Worm (Caenorhabditis elegans) whole organism, midembryonic: ENCODE results near the gene T28D6.6.
A peak's percentile ranks its signal among the peaks of the same experiment; 100 is the strongest.

Experiments used
- T22C8.4 ChIP-seq: fragments of 200-800 bp; sonication (Bioruptor generic); IDR thresholded peaks from 2 replicates; pipeline ENCODE4 v1.3.6; 2022; ENCODE audit warnings: missing genetic modification characterization, missing compliant biosample characterization
- cog-1 ChIP-seq: sonication (generic microtip); optimal IDR thresholded peaks from 2 replicates; lab custom pipeline; 2016; ENCODE audit warnings: missing genetic modification characterization, missing compliant biosample characterization
- flt-1 ChIP-seq: fragments of 200-800 bp; sonication (Bioruptor generic); IDR thresholded peaks from 2 replicates; pipeline ENCODE4 v1.3.6; 2022; ENCODE audit warnings: missing genetic modification characterization, missing compliant biosample characterization
- klf-2 ChIP-seq: fragments of 200-800 bp; sonication (Bioruptor generic); conservative IDR thresholded peaks from 2 replicates; pipeline ENCODE4 v1.3.6; 2022; ENCODE audit warnings: missing genetic modification reagents, missing genetic modification characterization, missing compliant biosample characterization
- med-1 ChIP-seq: sonication (generic microtip); optimal IDR thresholded peaks from 2 replicates; lab custom pipeline; 2017; ENCODE audit warnings: missing genetic modification characterization, mild to moderate bottlenecking, missing compliant biosample characterization, antibody characterized with exemption, missing genetic modification reagents; ENCODE audit not compliant: insufficient read depth
- ref-1 ChIP-seq: fragments of 200-800 bp; sonication (Bioruptor generic); conservative IDR thresholded peaks from 2 replicates; pipeline ENCODE4 v1.3.6; 2022; ENCODE audit warnings: missing genetic modification reagents, missing genetic modification characterization, missing compliant biosample characterization
- tab-1 ChIP-seq: fragments of 200-800 bp; sonication (Bioruptor generic); IDR thresholded peaks from 2 replicates; pipeline ENCODE4 v1.3.6; 2022; ENCODE audit warnings: missing genetic modification characterization, missing compliant biosample characterization
- ztf-23 ChIP-seq: fragments of 200-800 bp; sonication (Bioruptor generic); IDR thresholded peaks from 2 replicates; pipeline ENCODE4 v1.3.6; 2022; ENCODE audit warnings: missing genetic modification reagents, missing genetic modification characterization, missing compliant biosample characterization
- ztf-29 ChIP-seq: fragments of 200-800 bp; sonication (Bioruptor generic); IDR thresholded peaks from 2 replicates; pipeline ENCODE4 v1.3.6; 2022; ENCODE audit warnings: missing genetic modification reagents, missing genetic modification characterization, missing compliant biosample characterization

Gene T28D6.6

DNA sequence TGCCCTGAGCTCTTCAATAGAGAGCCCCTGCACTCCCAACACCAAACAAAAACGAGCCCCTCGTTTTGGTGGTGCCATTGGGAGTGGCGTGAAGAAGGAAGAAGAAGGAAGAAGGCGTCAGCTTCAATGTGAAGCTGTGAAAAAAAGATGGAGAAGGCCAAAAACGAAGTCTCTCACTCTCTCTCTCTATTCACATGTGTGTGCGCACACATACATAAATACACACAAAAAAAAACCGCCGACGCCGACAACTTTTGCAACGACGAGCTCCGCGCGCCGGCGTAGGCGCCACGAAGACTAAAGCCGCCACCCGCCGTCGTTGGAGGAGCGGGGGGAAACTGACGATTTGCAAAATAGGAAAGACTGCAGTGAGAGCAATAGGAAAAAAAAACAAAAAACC, 6.8 kb downstream of the T28D6.6 start:
- TF ChIP-seq klf-2 (no peak), flt-1 (GFP tag; lab: Robert Waterston, UW) (no peak), med-1 (GFP tag; lab: Kevin White, UChicago) (no peak), T22C8.4 (GFP tag; lab: Robert Waterston, UW) (no peak), tab-1 (GFP tag; lab: Robert Waterston, UW) (no peak), ztf-29 (GFP tag; lab: Robert Waterston, UW) (no peak), cog-1 (tag; lab: Kevin White, UChicago) (no peak), ref-1 (GFP tag; lab: Robert Waterston, UW) (no peak)

DNA sequence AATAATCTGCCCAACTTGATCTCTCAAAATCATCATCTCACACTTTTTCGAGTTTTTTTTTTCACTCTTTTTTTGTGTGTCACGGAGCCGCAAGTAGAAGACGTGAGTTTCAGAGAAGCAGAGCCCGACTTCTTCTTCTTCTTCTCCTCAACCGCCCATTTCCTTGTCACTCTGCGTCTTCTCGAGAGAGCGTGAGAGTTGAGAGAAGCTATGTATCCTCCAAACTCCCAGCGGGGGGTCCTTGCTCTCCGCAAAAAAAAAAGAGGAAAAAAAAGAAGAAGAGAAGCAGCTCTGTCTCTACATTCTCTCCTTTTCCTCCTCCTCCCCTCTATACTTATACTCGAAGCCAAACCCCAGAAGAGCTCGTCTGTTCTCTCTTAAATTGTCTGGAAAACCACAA, 8.6 kb downstream of the T28D6.6 start:
- TF ChIP-seq ref-1 (GFP tag; lab: Robert Waterston, UW): no peak
- 0 out of 2 replicates have a peak, but pooled peaks have one; percentile 11 for TF ChIP-seq flt-1 (GFP tag; lab: Robert Waterston, UW)
- TF ChIP-seq klf-2: no peak
- no peak for TF ChIP-seq tab-1 (GFP tag; lab: Robert Waterston, UW)
- no peak for TF ChIP-seq cog-1 (tag; lab: Kevin White, UChicago)
- TF ChIP-seq med-1 (GFP tag; lab: Kevin White, UChicago): no peak

DNA sequence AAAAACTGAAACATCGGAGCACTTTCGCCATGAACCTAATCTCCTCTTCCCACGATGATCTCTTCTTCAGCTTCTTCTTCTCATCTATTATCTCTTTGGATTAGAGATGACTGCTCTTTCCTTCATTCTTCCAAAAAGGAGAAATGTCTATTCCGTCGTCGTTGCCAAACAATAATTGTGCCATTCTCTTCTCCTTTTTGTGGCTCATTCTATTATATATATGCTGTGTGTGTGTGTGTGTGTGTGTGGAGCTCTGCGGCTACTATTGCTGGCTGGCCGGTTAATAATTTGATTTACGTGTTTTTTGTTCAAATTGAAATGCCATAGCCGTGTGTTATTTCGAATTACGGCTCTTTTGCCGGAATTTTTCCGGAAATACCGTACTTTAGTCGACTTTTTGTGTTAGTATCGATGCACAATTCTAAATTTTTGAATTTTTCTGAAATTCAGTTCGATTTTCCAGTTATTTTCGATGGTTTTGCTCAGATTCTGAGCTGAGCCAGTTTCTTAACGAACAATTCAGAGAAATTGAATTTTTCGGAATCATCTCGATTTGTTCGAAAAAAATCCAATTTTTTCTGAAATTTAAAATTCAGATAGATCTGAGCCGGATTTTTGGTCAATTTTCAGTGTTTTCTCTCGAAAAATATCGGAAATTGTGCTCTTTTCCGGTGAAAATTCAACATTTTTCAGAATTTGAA, 9.7 kb downstream of the T28D6.6 start, which contains the start of gene T28D6.5:
T28D6.5 (plus strand) TSS at position 651 of the 701 bp plus-strand sequence.
- no peak for TF ChIP-seq cog-1 (tag; lab: Kevin White, UChicago)
- TF ChIP-seq ref-1 (GFP tag; lab: Robert Waterston, UW): no peak
- no peak for TF ChIP-seq tab-1 (GFP tag; lab: Robert Waterston, UW)
- no peak for TF ChIP-seq klf-2
- TF ChIP-seq flt-1 (GFP tag; lab: Robert Waterston, UW): no peak
- TF ChIP-seq ztf-23: no peak
- no peak for TF ChIP-seq med-1 (GFP tag; lab: Kevin White, UChicago)
- no peak for TF ChIP-seq ztf-29 (GFP tag; lab: Robert Waterston, UW)
- TF ChIP-seq T22C8.4 (GFP tag; lab: Robert Waterston, UW): no peak

- TF ChIP-seq klf-2 (no peak), ref-1 (GFP tag; lab: Robert Waterston, UW) (no peak), cog-1 (tag; lab: Kevin White, UChicago) (no peak), med-1 (GFP tag; lab: Kevin White, UChicago) (no peak), ztf-29 (GFP tag; lab: Robert Waterston, UW) (no peak), flt-1 (GFP tag; lab: Robert Waterston, UW) (no peak), ztf-23 (no peak), tab-1 (GFP tag; lab: Robert Waterston, UW) (no peak), T22C8.4 (GFP tag; lab: Robert Waterston, UW) (no peak)
Measured at ce11 chrIII:11332306-11332705, 10.6 kb downstream of the T28D6.6 start.

DNA sequence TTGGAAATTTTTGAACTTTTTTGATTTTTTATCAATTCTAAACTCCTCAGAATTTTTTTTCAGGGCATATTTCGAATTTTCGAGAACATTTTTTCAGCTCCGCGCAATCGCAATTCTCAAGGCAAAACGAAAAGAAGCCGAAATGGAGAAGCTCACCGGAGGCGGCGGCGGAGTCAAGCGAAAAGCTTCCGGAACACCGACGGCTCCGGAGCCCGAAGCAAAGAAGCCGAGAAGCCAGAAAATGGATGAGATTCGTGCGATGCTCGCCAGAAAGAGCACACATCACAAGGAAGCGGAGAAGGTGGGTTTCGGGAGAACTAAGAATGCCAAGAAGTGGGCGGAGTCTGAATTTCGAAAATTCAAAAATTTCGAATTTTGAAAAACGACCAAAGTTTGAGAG, 18.8 kb downstream of the T28D6.6 start:
- TF ChIP-seq cog-1 (tag; lab: Kevin White, UChicago) (no peak), tab-1 (GFP tag; lab: Robert Waterston, UW) (no peak), klf-2 (no peak), ztf-29 (GFP tag; lab: Robert Waterston, UW) (no peak), flt-1 (GFP tag; lab: Robert Waterston, UW) (no peak), ref-1 (GFP tag; lab: Robert Waterston, UW) (no peak), med-1 (GFP tag; lab: Kevin White, UChicago) (no peak), ztf-23 (no peak), T22C8.4 (GFP tag; lab: Robert Waterston, UW) (no peak)

DNA sequence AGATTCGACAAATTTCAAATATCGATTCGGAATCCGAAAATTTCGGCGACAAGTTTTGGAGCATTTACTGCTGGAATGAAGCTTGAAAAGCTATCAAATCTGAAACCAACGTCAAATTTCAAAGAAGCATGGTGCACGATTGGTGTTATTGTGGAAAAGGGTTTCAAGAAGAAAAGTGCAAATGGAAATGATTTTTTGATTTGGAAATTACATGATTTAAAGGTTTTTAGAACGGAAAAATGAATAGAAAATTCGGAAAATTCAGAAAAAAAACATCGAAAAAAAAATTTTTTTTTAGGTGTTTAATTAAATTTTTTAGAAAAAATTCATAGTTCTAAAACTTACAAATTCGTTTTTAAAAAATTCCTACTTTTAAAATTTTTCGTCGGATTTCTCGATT, 24.8 kb downstream of the T28D6.6 start, which contains the start of gene teg-1:
teg-1 (minus strand) TSS at position 101 of the 400 bp plus-strand sequence.
- TF ChIP-seq cog-1 (tag; lab: Kevin White, UChicago) (no peak), klf-2 (no peak)

ce11 chrIII:11317164-11317620, 25.7 kb downstream of the T28D6.6 start, which contains the start of gene mcm-10:
Gene mcm-10, plus strand, starts transcription at chrIII:11317570.
- TF ChIP-seq ztf-23: peak; percentile 76; the same call in 1 of the 2 replicates
- TF ChIP-seq flt-1 (GFP tag; lab: Robert Waterston, UW): peak; percentile 31; the same call in 1 of the 2 replicates
- TF ChIP-seq cog-1 (tag; lab: Kevin White, UChicago): peak; percentile 85
- no peak for TF ChIP-seq ref-1 (GFP tag; lab: Robert Waterston, UW)
- no peak for TF ChIP-seq med-1 (GFP tag; lab: Kevin White, UChicago)
- peak; percentile 40; the same call in 1 of the 2 replicates for TF ChIP-seq ztf-29 (GFP tag; lab: Robert Waterston, UW)
- TF ChIP-seq T22C8.4 (GFP tag; lab: Robert Waterston, UW): no peak; the same call in 1 of the 2 replicates
- peak; percentile 68; the same call in 1 of the 2 replicates for TF ChIP-seq klf-2
- no peak for TF ChIP-seq tab-1 (GFP tag; lab: Robert Waterston, UW)

DNA sequence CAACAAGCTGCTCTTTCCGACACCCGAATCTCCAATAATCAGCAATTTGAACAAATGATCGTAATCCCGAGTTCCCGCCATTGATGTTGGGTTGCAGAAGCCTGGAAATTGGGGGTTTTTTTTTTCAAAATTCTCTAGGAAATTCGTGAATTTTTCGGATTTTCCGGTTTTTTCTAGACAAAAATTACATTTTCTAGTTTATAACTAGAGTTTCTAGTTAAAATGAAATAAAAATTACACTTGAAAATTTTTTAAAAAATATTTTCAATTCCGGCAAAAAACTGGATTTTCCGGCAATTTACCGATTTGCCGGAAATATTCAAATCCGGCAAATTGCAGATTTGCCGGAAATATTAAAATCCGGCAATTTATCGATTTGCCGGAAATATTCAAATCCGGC, 31.4 kb downstream of the T28D6.6 start, which contains the start of gene rab-35:
rab-35 (minus strand) TSS at position 101 of the 400 bp plus-strand sequence.
- TF ChIP-seq flt-1 (GFP tag; lab: Robert Waterston, UW): no peak
- no peak for TF ChIP-seq ztf-23
- TF ChIP-seq cog-1 (tag; lab: Kevin White, UChicago): no peak
- TF ChIP-seq klf-2: no peak
- TF ChIP-seq tab-1 (GFP tag; lab: Robert Waterston, UW): no peak
- no peak for TF ChIP-seq med-1 (GFP tag; lab: Kevin White, UChicago)
- no peak for TF ChIP-seq T22C8.4 (GFP tag; lab: Robert Waterston, UW)
- no peak for TF ChIP-seq ref-1 (GFP tag; lab: Robert Waterston, UW)
- TF ChIP-seq ztf-29 (GFP tag; lab: Robert Waterston, UW): no peak

ce11 chrIII:11290554-11290953, 52.4 kb downstream of the T28D6.6 start, which contains the start of the genes gly-9, mib-1 and smc-3:
Gene gly-9, minus strand, starts transcription at chrIII:11290580.
Gene mib-1, minus strand, starts transcription at chrIII:11290676.
Gene smc-3, plus strand, starts transcription at chrIII:11290904.
- no peak for TF ChIP-seq ztf-29 (GFP tag; lab: Robert Waterston, UW)
- no peak for TF ChIP-seq cog-1 (tag; lab: Kevin White, UChicago)
- TF ChIP-seq ref-1 (GFP tag; lab: Robert Waterston, UW): no peak
- TF ChIP-seq tab-1 (GFP tag; lab: Robert Waterston, UW): no peak
- TF ChIP-seq klf-2: 0 out of 2 replicates have a peak, but pooled peaks have one; percentile 51
- TF ChIP-seq flt-1 (GFP tag; lab: Robert Waterston, UW): 0 out of 2 replicates have a peak, but pooled peaks have one; percentile 41
- TF ChIP-seq ztf-23: peak; percentile 65; the same call in 1 of the 2 replicates
- no peak for TF ChIP-seq T22C8.4 (GFP tag; lab: Robert Waterston, UW)
- no peak for TF ChIP-seq med-1 (GFP tag; lab: Kevin White, UChicago)
